Fruit fly (Drosophila melanogaster) whole organism, embryonic: ENCODE results near the gene CG33095.

ENCODE experiments used
- Atf-2 ChIP-seq: fragments of 200-800 bp; sonication (Bioruptor generic); optimal IDR thresholded peaks from 2 replicates; lab custom pipeline; 2016; ENCODE audit warnings: missing biosample characterization, missing genetic modification characterization
- C15 ChIP-seq: fragments of 200-800 bp; sonication (Bioruptor generic); IDR thresholded peaks from 3 replicates; pipeline ENCODE4 v1.3.6; 2022; ENCODE audit warnings: missing biosample characterization, missing genetic modification characterization
- CG11093 ChIP-seq: fragments of 200-800 bp; sonication (Bioruptor generic); IDR thresholded peaks from 3 replicates; pipeline ENCODE4 v1.3.6; 2022; ENCODE audit warnings: missing biosample characterization, missing genetic modification characterization
- CG11247 ChIP-seq: fragments of 200-800 bp; sonication (Bioruptor generic); IDR thresholded peaks from 2 replicates; pipeline ENCODE4 v1.3.6; 2022; ENCODE audit warnings: missing biosample characterization, missing genetic modification characterization
- CG12104 ChIP-seq: fragments of 200-800 bp; sonication (Bioruptor generic); optimal IDR thresholded peaks from 3 replicates; lab custom pipeline; 2016; ENCODE audit warnings: missing biosample characterization, missing genetic modification characterization
- CG14441 ChIP-seq: fragments of 200-800 bp; sonication (Bioruptor generic); IDR thresholded peaks from 2 replicates; pipeline ENCODE4 v1.3.6; 2022; ENCODE audit warnings: missing biosample characterization, missing genetic modification characterization
- CG15514 ChIP-seq: fragments of 200-800 bp; sonication (Bioruptor generic); optimal IDR thresholded peaks from 3 replicates; lab custom pipeline; 2017; ENCODE audit warnings: missing biosample characterization, missing genetic modification characterization, mild to moderate bottlenecking, moderate library complexity, missing genetic modification reagents
- CG15696 ChIP-seq: fragments of 200-800 bp; sonication (Bioruptor generic); optimal IDR thresholded peaks from 2 replicates; lab custom pipeline; 2019; ENCODE audit warnings: missing biosample characterization, mild to moderate bottlenecking, missing genetic modification characterization, moderate library complexity
- CG16779 ChIP-seq: fragments of 200-800 bp; sonication (Bioruptor generic); IDR thresholded peaks from 2 replicates; pipeline ENCODE4 v1.3.6; 2022; ENCODE audit warnings: missing biosample characterization, missing genetic modification characterization
- CG17385 ChIP-seq: fragments of 200-800 bp; sonication (Bioruptor generic); optimal IDR thresholded peaks from 3 replicates; lab custom pipeline; 2018; ENCODE audit warnings: missing biosample characterization, mild to moderate bottlenecking, missing genetic modification characterization
- CG1792 ChIP-seq: fragments of 200-800 bp; sonication (Bioruptor generic); optimal IDR thresholded peaks from 2 replicates; lab custom pipeline; 2016; ENCODE audit warnings: missing biosample characterization, missing genetic modification characterization
- CG1832 ChIP-seq: fragments of 200-800 bp; sonication (Bioruptor generic); optimal IDR thresholded peaks from 2 replicates; lab custom pipeline; 2017; ENCODE audit warnings: missing biosample characterization, mild to moderate bottlenecking, missing genetic modification characterization, inconsistent platforms
- CG2199 ChIP-seq: fragments of 200-800 bp; sonication (Bioruptor generic); IDR thresholded peaks from 3 replicates; pipeline ENCODE4 v1.3.6; 2022; ENCODE audit warnings: missing biosample characterization, missing genetic modification characterization
- CG2889 ChIP-seq: fragments of 200-800 bp; sonication (Bioruptor generic); IDR thresholded peaks from 3 replicates; pipeline ENCODE4 v1.3.6; 2022; ENCODE audit warnings: missing biosample characterization, missing genetic modification characterization
- CG4360 ChIP-seq: fragments of 200-800 bp; sonication (Bioruptor generic); IDR thresholded peaks from 2 replicates; pipeline ENCODE4 v1.3.6; 2022; ENCODE audit warnings: missing biosample characterization, missing genetic modification characterization
- CG6175 ChIP-seq: fragments of 200-800 bp; sonication (Bioruptor generic); IDR thresholded peaks from 3 replicates; pipeline ENCODE4 v1.3.6; 2022; ENCODE audit warnings: missing biosample characterization, missing genetic modification characterization
- CG6689 ChIP-seq: fragments of 200-800 bp; sonication (Bioruptor generic); IDR thresholded peaks from 2 replicates; pipeline ENCODE4 v1.3.6; 2022; ENCODE audit warnings: missing biosample characterization, missing genetic modification characterization
- CG6854 ChIP-seq: fragments of 200-800 bp; sonication (Bioruptor generic); optimal IDR thresholded peaks from 3 replicates; lab custom pipeline; 2017; ENCODE audit warnings: missing biosample characterization, mild to moderate bottlenecking, missing genetic modification characterization
- CG7372 ChIP-seq: fragments of 200-800 bp; sonication (Bioruptor generic); IDR thresholded peaks from 2 replicates; pipeline ENCODE4 v1.3.6; 2022; ENCODE audit warnings: missing biosample characterization, missing genetic modification characterization
- CG7745 ChIP-seq: fragments of 200-800 bp; sonication (Bioruptor generic); optimal IDR thresholded peaks from 2 replicates; lab custom pipeline; 2018; ENCODE audit warnings: missing biosample characterization, mild to moderate bottlenecking, missing genetic modification characterization, moderate library complexity
- CG7786 ChIP-seq: fragments of 200-800 bp; sonication (Bioruptor generic); optimal IDR thresholded peaks from 2 replicates; lab custom pipeline; 2016; ENCODE audit warnings: missing biosample characterization, missing genetic modification characterization
- CG7928 ChIP-seq: fragments of 200-800 bp; sonication (Bioruptor generic); optimal IDR thresholded peaks from 2 replicates; lab custom pipeline; 2017; ENCODE audit warnings: missing biosample characterization, mild to moderate bottlenecking, missing genetic modification characterization
- CG8281 ChIP-seq: fragments of 200-800 bp; sonication (Bioruptor generic); optimal IDR thresholded peaks from 2 replicates; lab custom pipeline; 2018; ENCODE audit warnings: missing biosample characterization, mild to moderate bottlenecking, missing genetic modification characterization, moderate library complexity
- CG9876 ChIP-seq: fragments of 200-800 bp; sonication (Bioruptor generic); optimal IDR thresholded peaks from 2 replicates; lab custom pipeline; 2016; ENCODE audit warnings: missing biosample characterization, missing genetic modification characterization
- Chrac-16 ChIP-seq: fragments of 200-800 bp; sonication (Bioruptor generic); optimal IDR thresholded peaks from 3 replicates; lab custom pipeline; 2016; ENCODE audit warnings: missing biosample characterization, missing genetic modification characterization
- D19A ChIP-seq: fragments of 200-800 bp; optimal IDR thresholded peaks from 3 replicates; lab custom pipeline; 2019; ENCODE audit warnings: missing biosample characterization, mild to moderate bottlenecking, missing genetic modification characterization, moderate library complexity
- D19B ChIP-seq: fragments of 200-800 bp; sonication (Bioruptor generic); optimal IDR thresholded peaks from 2 replicates; lab custom pipeline; 2017; ENCODE audit warnings: missing biosample characterization, mild to moderate bottlenecking, missing genetic modification characterization
- Dip3 ChIP-seq: fragments of 200-800 bp; sonication (Bioruptor generic); optimal IDR thresholded peaks from 3 replicates; lab custom pipeline; 2016; ENCODE audit warnings: missing biosample characterization, missing genetic modification characterization
- Doc3 ChIP-seq: fragments of 200-800 bp; sonication (Bioruptor generic); IDR thresholded peaks from 3 replicates; pipeline ENCODE4 v1.3.6; 2022; ENCODE audit warnings: missing biosample characterization, missing genetic modification characterization; ENCODE audit not compliant: partially characterized antibody
- Dref ChIP-seq: fragments of 200-800 bp; sonication (Bioruptor generic); IDR thresholded peaks from 2 replicates; pipeline ENCODE4 v1.3.6; 2022; ENCODE audit warnings: missing biosample characterization, missing genetic modification characterization
- Elba2 ChIP-seq: fragments of 200-800 bp; sonication (Bioruptor generic); optimal IDR thresholded peaks from 3 replicates; lab custom pipeline; 2016; ENCODE audit warnings: missing biosample characterization, missing genetic modification characterization
- Ets65A ChIP-seq: fragments of 200-800 bp; sonication (Bioruptor generic); peaks from one replicate; lab custom pipeline; 2016; ENCODE audit warnings: missing biosample characterization, missing genetic modification characterization
- Hmr ChIP-seq: fragments of 200-800 bp; sonication (Bioruptor generic); optimal IDR thresholded peaks from 3 replicates; lab custom pipeline; 2017; ENCODE audit warnings: mild to moderate bottlenecking, missing biosample characterization, missing genetic modification reagents, missing genetic modification characterization
- MESR4 ChIP-seq: fragments of 200-800 bp; sonication (Bioruptor generic); optimal IDR thresholded peaks from 2 replicates; lab custom pipeline; 2018; ENCODE audit warnings: missing biosample characterization, mild to moderate bottlenecking, missing genetic modification characterization, moderate library complexity
- Meics ChIP-seq: fragments of 200-800 bp; sonication (Bioruptor generic); optimal IDR thresholded peaks from 2 replicates; lab custom pipeline; 2017; ENCODE audit warnings: missing biosample characterization, mild to moderate bottlenecking, missing genetic modification characterization
- Mes4 ChIP-seq: fragments of 200-800 bp; sonication (Bioruptor generic); optimal IDR thresholded peaks from 2 replicates; lab custom pipeline; 2016; ENCODE audit warnings: missing biosample characterization, missing genetic modification characterization
- Nf-YB ChIP-seq: fragments of 200-800 bp; sonication (Bioruptor generic); optimal IDR thresholded peaks from 3 replicates; lab custom pipeline; 2019; ENCODE audit warnings: missing biosample characterization, mild to moderate bottlenecking, missing genetic modification characterization, moderate library complexity
- Usf ChIP-seq: fragments of 200-800 bp; sonication (Bioruptor generic); optimal IDR thresholded peaks from 2 replicates; lab custom pipeline; 2017; ENCODE audit warnings: missing genotype, missing biosample characterization, missing genetic modification characterization
- aop ChIP-seq: fragments of 200-800 bp; sonication (Bioruptor generic); IDR thresholded peaks from 2 replicates; pipeline ENCODE4 v1.3.6; 2022; ENCODE audit warnings: missing biosample characterization, missing genetic modification characterization
- chinmo ChIP-seq: fragments of 200-800 bp; sonication (Bioruptor generic); IDR thresholded peaks from 4 replicates; pipeline ENCODE4 v1.3.6; 2022; ENCODE audit warnings: missing biosample characterization, missing genetic modification characterization; ENCODE audit not compliant: partially characterized antibody
- chn ChIP-seq: fragments of 200-800 bp; sonication (Bioruptor generic); optimal IDR thresholded peaks from 2 replicates; lab custom pipeline; 2016; ENCODE audit warnings: missing biosample characterization, missing genetic modification characterization
- grn ChIP-seq: fragments of 200-800 bp; sonication (Bioruptor generic); optimal IDR thresholded peaks from 3 replicates; lab custom pipeline; 2017; ENCODE audit warnings: missing biosample characterization, missing genetic modification characterization
- gsb-n ChIP-seq: fragments of 200-800 bp; sonication (Bioruptor generic); optimal IDR thresholded peaks from 3 replicates; lab custom pipeline; 2018; ENCODE audit warnings: missing biosample characterization, mild to moderate bottlenecking, missing genetic modification characterization
- mld ChIP-seq: fragments of 200-800 bp; sonication (Bioruptor generic); IDR thresholded peaks from 3 replicates; pipeline ENCODE4 v1.3.6; 2022; ENCODE audit warnings: missing biosample characterization, missing genetic modification characterization; ENCODE audit not compliant: partially characterized antibody
- nerfin-2 ChIP-seq: fragments of 200-800 bp; sonication (Bioruptor generic); IDR thresholded peaks from 2 replicates; pipeline ENCODE4 v1.3.6; 2022; ENCODE audit warnings: missing biosample characterization, missing genetic modification characterization; ENCODE audit not compliant: partially characterized antibody
- rib ChIP-seq: fragments of 200-800 bp; sonication (Bioruptor generic); IDR thresholded peaks from 2 replicates; pipeline ENCODE4 v1.3.6; 2022; ENCODE audit warnings: missing biosample characterization, missing genetic modification characterization
- sens-2 ChIP-seq: fragments of 200-800 bp; sonication (Bioruptor generic); IDR thresholded peaks from 2 replicates; pipeline ENCODE4 v1.3.6; 2022; ENCODE audit warnings: missing biosample characterization, missing genetic modification characterization
- trem ChIP-seq: fragments of 200-800 bp; optimal IDR thresholded peaks from 3 replicates; lab custom pipeline; 2019; ENCODE audit warnings: missing biosample characterization, mild to moderate bottlenecking, missing genetic modification characterization, moderate library complexity
- ttk ChIP-seq: fragments of 200-800 bp; sonication (Bioruptor generic); IDR thresholded peaks from 2 replicates; pipeline ENCODE4 v2.1.2; 2022; ENCODE audit warnings: missing biosample characterization, missing genetic modification characterization
- usp ChIP-seq: fragments of >200 bp; optimal IDR thresholded peaks from 2 replicates; lab custom pipeline; 2017; ENCODE audit warnings: missing biosample characterization, missing genetic modification characterization
- z ChIP-seq: fragments of 200-800 bp; sonication (Bioruptor generic); IDR thresholded peaks from 3 replicates; pipeline ENCODE4 v1.3.6; 2022; ENCODE audit warnings: missing biosample characterization, missing genetic modification characterization
- zfh1 ChIP-seq: fragments of 200-800 bp; sonication (Bioruptor generic); IDR thresholded peaks from 3 replicates; pipeline ENCODE4 v1.3.6; 2022; ENCODE audit warnings: missing biosample characterization, missing genetic modification characterization

Gene CG33095

DNA sequence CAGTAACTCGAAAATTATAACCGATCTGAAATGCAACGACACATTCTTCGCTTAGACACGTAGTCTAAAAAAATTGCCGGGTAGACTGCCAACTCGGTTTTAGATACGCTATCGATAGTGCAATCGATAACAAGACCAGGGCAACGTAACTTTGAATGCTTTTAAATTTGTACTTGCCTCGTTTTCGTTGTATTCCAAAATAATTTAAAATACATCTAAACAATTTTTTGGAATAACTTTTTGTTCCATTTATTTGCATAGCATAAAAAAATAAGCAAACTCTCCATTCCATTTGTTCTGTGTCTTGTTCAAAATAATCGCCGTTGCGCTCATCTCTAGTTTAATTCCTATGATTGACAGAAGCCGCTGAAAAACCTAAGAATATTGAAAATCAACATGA, 27.9 kb upstream of the CG33095 start, which contains the start of the genes Stt3B and CG11839 (continued):
- TF ChIP-seq Atf-2 (GFP tag; lab: Kevin White, UChicago) (peak; percentile 70), CG7372 (GFP tag; lab: Robert Waterston, UW) (peak; percentile 70), gsb-n (no peak), CG9876 (GFP tag; lab: Kevin White, UChicago) (peak; percentile 71), CG6854 (no peak), aop (GFP tag; lab: Robert Waterston, UW) (no peak), CG16779 (GFP tag; lab: Robert Waterston, UW) (no peak), CG7786 (peak; percentile 83), CG1832 (GFP tag; lab: Kevin White, UChicago) (no peak), Usf (no peak), CG15696 (tag; lab: Kevin White, UChicago) (peak; percentile 58), CG7928 (GFP tag; lab: Kevin White, UChicago) (peak; percentile 91), MESR4 (GFP tag; lab: Kevin White, UChicago) (peak; percentile 46), nerfin-2 (peak; percentile 70; the same call in 1 of the 2 replicates), CG1792 (GFP tag; lab: Kevin White, UChicago) (peak; percentile 73), z (GFP tag; lab: Robert Waterston, UW) (no peak), D19B (peak; percentile 32), sens-2 (GFP tag; lab: Robert Waterston, UW) (no peak), CG14441 (peak; percentile 79), CG6175 (GFP tag; lab: Robert Waterston, UW) (no peak), CG8281 (no peak), Doc3 (peak; percentile 94), CG15514 (GFP tag; lab: Kevin White, UChicago) (peak; percentile 70), grn (GFP tag; lab: Kevin White, UChicago) (no peak), Mes4 (GFP tag; lab: Kevin White, UChicago) (peak; percentile 53), mld (GFP tag; lab: Robert Waterston, UW) (peak; percentile 58; the same call in 1 of the 3 replicates), zfh1 (GFP tag; lab: Robert Waterston, UW) (peak; percentile 70), CG7745 (peak; percentile 23), chn (GFP tag; lab: Kevin White, UChicago) (peak; percentile 75), Nf-YB (GFP tag; lab: Kevin White, UChicago) (peak; percentile 37), D19A (tag; lab: Kevin White, UChicago) (no peak), Dip3 (peak; percentile 84), CG2889 (peak; percentile 17; the same call in 1 of the 3 replicates), Ets65A (GFP tag; lab: Kevin White, UChicago) (peak; percentile 97), Meics (GFP tag; lab: Kevin White, UChicago) (no peak), CG6689 (GFP tag; lab: Robert Waterston, UW) (no peak; the same call in 1 of the 2 replicates), Dref (GFP tag; lab: Robert Waterston, UW) (peak; percentile 89), Elba2 (GFP tag; lab: Kevin White, UChicago) (peak; percentile 24), chinmo (GFP tag; lab: Robert Waterston, UW) (peak; percentile 64; the same call in 2 of the 4 replicates), usp (GFP tag; lab: Kevin White, UChicago) (no peak), CG4360 (GFP tag; lab: Robert Waterston, UW) (no peak), Hmr (GFP tag; lab: Kevin White, UChicago) (no peak), CG2199 (GFP tag; lab: Robert Waterston, UW) (0 out of 3 replicates have a peak, but pooled peaks have one; percentile 29), CG12104 (GFP tag; lab: Kevin White, UChicago) (peak; percentile 62), C15 (GFP tag; lab: Robert Waterston, UW) (no peak), trem (tag; lab: Kevin White, UChicago) (peak; percentile 100), ttk (0 out of 2 replicates have a peak, but pooled peaks have one; percentile 6), CG17385 (GFP tag; lab: Kevin White, UChicago) (no peak), CG11093 (GFP tag; lab: Robert Waterston, UW) (no peak), rib (no peak), Chrac-16 (GFP tag; lab: Kevin White, UChicago) (peak; percentile 75), CG11247 (GFP tag; lab: Robert Waterston, UW) (no peak; the same call in 1 of the 2 replicates)
